Worm (Caenorhabditis elegans) whole organism, L2 larva: ENCODE data around the gene Y62E10A.3.

Experiments
- C34F6.9 ChIP-seq: fragments of 150-350 bp; optimal IDR thresholded peaks from 2 replicates; lab custom pipeline; 2014; ENCODE audit warnings: missing biosample characterization, missing genetic modification characterization
- F13H6.1 ChIP-seq: sonication (generic microtip); optimal IDR thresholded peaks from 2 replicates; lab custom pipeline; 2016; ENCODE audit warnings: missing genetic modification characterization, missing compliant biosample characterization
- R02D3.7 ChIP-seq: fragments of 150-350 bp; optimal IDR thresholded peaks from 2 replicates; lab custom pipeline; 2014; ENCODE audit warnings: missing biosample characterization, missing genetic modification characterization
- ZK546.5 ChIP-seq: sonication (generic microtip); optimal IDR thresholded peaks from 2 replicates; lab custom pipeline; 2017; ENCODE audit warnings: missing biosample characterization, missing genetic modification characterization
- alr-1 ChIP-seq: fragments of 150-350 bp; optimal IDR thresholded peaks from 2 replicates; lab custom pipeline; 2014; ENCODE audit warnings: missing biosample characterization, missing genetic modification characterization
- aly-2 ChIP-seq: fragments of 150-350 bp; optimal IDR thresholded peaks from 2 replicates; lab custom pipeline; 2014; ENCODE audit warnings: missing biosample characterization, missing genetic modification characterization
- blmp-1 ChIP-seq: sonication (generic microtip); optimal IDR thresholded peaks from 2 replicates; lab custom pipeline; 2017; ENCODE audit warnings: missing genetic modification characterization, mild to moderate bottlenecking, missing compliant biosample characterization, antibody characterized with exemption, moderate library complexity; ENCODE audit not compliant: insufficient read depth
- ceh-16 ChIP-seq: fragments of 150-350 bp; optimal IDR thresholded peaks from 2 replicates; lab custom pipeline; 2014; ENCODE audit warnings: missing biosample characterization, missing genetic modification characterization
- crh-2 ChIP-seq: sonication (generic microtip); optimal IDR thresholded peaks from 2 replicates; lab custom pipeline; 2017; ENCODE audit warnings: missing biosample characterization, missing genetic modification characterization
- dmd-4 ChIP-seq: sonication (generic microtip); optimal IDR thresholded peaks from 2 replicates; lab custom pipeline; 2017; ENCODE audit warnings: missing biosample characterization, missing genetic modification characterization
- egl-27 ChIP-seq: sonication (generic microtip); optimal IDR thresholded peaks from 3 replicates; lab custom pipeline; 2017; ENCODE audit warnings: missing biosample characterization, missing genetic modification reagents, missing genetic modification characterization
- elt-3 ChIP-seq: sonication (generic microtip); optimal IDR thresholded peaks from 2 replicates; lab custom pipeline; 2017; ENCODE audit warnings: missing biosample characterization, missing genetic modification characterization
- gmeb-1 ChIP-seq: fragments of 150-350 bp; optimal IDR thresholded peaks from 2 replicates; lab custom pipeline; 2014; ENCODE audit warnings: missing biosample characterization, missing genetic modification characterization
- lin-11 ChIP-seq: fragments of 150-350 bp; sonication (generic microtip); optimal IDR thresholded peaks from 2 replicates; lab custom pipeline; 2014; ENCODE audit warnings: missing biosample characterization, missing genetic modification characterization, inconsistent platforms, mixed read lengths
- lin-39 ChIP-seq: fragments of 150-350 bp; optimal IDR thresholded peaks from 2 replicates; lab custom pipeline; 2014; ENCODE audit warnings: missing biosample characterization, missing genetic modification reagents, missing genetic modification characterization
- lsy-2 ChIP-seq, 2 experiments: fragments of 150-350 bp in 1 of 2; sonication (generic microtip) in 1 of 2; optimal IDR thresholded peaks; 2 replicates each; lab custom pipeline; 2014 to 2017; ENCODE audit warnings: missing biosample characterization in 2 of 2, missing genetic modification characterization in 2 of 2
- mbf-1 ChIP-seq: sonication (generic microtip); optimal IDR thresholded peaks from 2 replicates; lab custom pipeline; 2017; ENCODE audit warnings: missing biosample characterization, missing genetic modification characterization
- nhr-10 ChIP-seq: sonication (generic microtip); optimal IDR thresholded peaks from 2 replicates; lab custom pipeline; 2017; ENCODE audit warnings: missing biosample characterization, missing genetic modification characterization
- nhr-11 ChIP-seq: fragments of 150-350 bp; optimal IDR thresholded peaks from 2 replicates; lab custom pipeline; 2014; ENCODE audit warnings: missing biosample characterization, missing genetic modification characterization
- nhr-12 ChIP-seq: fragments of 150-350 bp; optimal IDR thresholded peaks from 2 replicates; lab custom pipeline; 2014; ENCODE audit warnings: missing biosample characterization, missing genetic modification characterization
- nhr-129 ChIP-seq: fragments of 150-350 bp; optimal IDR thresholded peaks from 2 replicates; lab custom pipeline; 2014; ENCODE audit warnings: missing biosample characterization, missing genetic modification characterization
- nhr-21 ChIP-seq: fragments of 150-350 bp; optimal IDR thresholded peaks from 2 replicates; lab custom pipeline; 2014; ENCODE audit warnings: missing biosample characterization, missing genetic modification characterization
- nhr-237 ChIP-seq: fragments of 150-350 bp; optimal IDR thresholded peaks from 2 replicates; lab custom pipeline; 2014; ENCODE audit warnings: missing biosample characterization, missing genetic modification characterization
- nhr-25 ChIP-seq: fragments of 150-350 bp; sonication (generic microtip); optimal IDR thresholded peaks from 3 replicates; lab custom pipeline; 2014; ENCODE audit warnings: missing biosample characterization, missing genetic modification characterization
- nhr-77 ChIP-seq: fragments of 150-350 bp; optimal IDR thresholded peaks from 2 replicates; lab custom pipeline; 2014; ENCODE audit warnings: missing biosample characterization, missing genetic modification characterization
- peb-1 ChIP-seq: fragments of 150-350 bp; optimal IDR thresholded peaks from 2 replicates; lab custom pipeline; 2014; ENCODE audit warnings: missing biosample characterization, missing genetic modification characterization
- sem-4 ChIP-seq: fragments of 150-350 bp; optimal IDR thresholded peaks from 2 replicates; lab custom pipeline; 2014; ENCODE audit warnings: missing biosample characterization, missing genetic modification reagents, missing genetic modification characterization
- skn-1 ChIP-seq: sonication (generic microtip); optimal IDR thresholded peaks from 2 replicates; lab custom pipeline; 2017; ENCODE audit warnings: missing biosample characterization, missing genetic modification characterization
- sma-3 ChIP-seq: sonication (generic microtip); optimal IDR thresholded peaks from 2 replicates; lab custom pipeline; 2016; ENCODE audit warnings: missing genetic modification reagents, missing genetic modification characterization, missing compliant biosample characterization
- snpc-4 ChIP-seq: fragments of 150-350 bp; optimal IDR thresholded peaks from 2 replicates; lab custom pipeline; 2014; ENCODE audit warnings: missing biosample characterization, missing genetic modification characterization
- unc-55 ChIP-seq: fragments of 150-350 bp; sonication (generic microtip); optimal IDR thresholded peaks from 3 replicates; lab custom pipeline; 2014; ENCODE audit warnings: missing biosample characterization, missing genetic modification reagents, missing genetic modification characterization
- unc-62 ChIP-seq: fragments of 150-350 bp; optimal IDR thresholded peaks from 2 replicates; lab custom pipeline; 2014; ENCODE audit warnings: missing biosample characterization, missing genetic modification reagents, missing genetic modification characterization
- zag-1 ChIP-seq: fragments of 150-350 bp; optimal IDR thresholded peaks from 2 replicates; lab custom pipeline; 2014; ENCODE audit warnings: missing biosample characterization, missing genetic modification characterization
- ztf-11 ChIP-seq: sonication (generic microtip); optimal IDR thresholded peaks from 2 replicates; lab custom pipeline; 2017; ENCODE audit warnings: missing biosample characterization, missing genetic modification characterization
- ztf-4 ChIP-seq: fragments of 150-350 bp; optimal IDR thresholded peaks from 2 replicates; lab custom pipeline; 2014; ENCODE audit warnings: missing biosample characterization, missing genetic modification characterization

Gene Y62E10A.3

ce11 chrIV:13386043-13386442, 26.0 kb upstream of the Y62E10A.3 start, which contains the start of the genes Y62E10A.20, Y62E10A.23 and mdt-9 (continued):
- TF ChIP-seq nhr-129 (tag; lab: Kevin White, UChicago) (peak; percentile 98), lsy-2 (tag; optimal IDR thresholded peaks at IDR 0.05; lab: Kevin White, UChicago) (peak; percentile 45 to 86), unc-62 (GFP tag; lab: Kevin White, UChicago) (no peak), nhr-10 (tag; lab: Kevin White, UChicago) (no peak), crh-2 (tag; lab: Kevin White, UChicago) (peak; percentile 86), peb-1 (tag; lab: Kevin White, UChicago) (no peak)

DNA sequence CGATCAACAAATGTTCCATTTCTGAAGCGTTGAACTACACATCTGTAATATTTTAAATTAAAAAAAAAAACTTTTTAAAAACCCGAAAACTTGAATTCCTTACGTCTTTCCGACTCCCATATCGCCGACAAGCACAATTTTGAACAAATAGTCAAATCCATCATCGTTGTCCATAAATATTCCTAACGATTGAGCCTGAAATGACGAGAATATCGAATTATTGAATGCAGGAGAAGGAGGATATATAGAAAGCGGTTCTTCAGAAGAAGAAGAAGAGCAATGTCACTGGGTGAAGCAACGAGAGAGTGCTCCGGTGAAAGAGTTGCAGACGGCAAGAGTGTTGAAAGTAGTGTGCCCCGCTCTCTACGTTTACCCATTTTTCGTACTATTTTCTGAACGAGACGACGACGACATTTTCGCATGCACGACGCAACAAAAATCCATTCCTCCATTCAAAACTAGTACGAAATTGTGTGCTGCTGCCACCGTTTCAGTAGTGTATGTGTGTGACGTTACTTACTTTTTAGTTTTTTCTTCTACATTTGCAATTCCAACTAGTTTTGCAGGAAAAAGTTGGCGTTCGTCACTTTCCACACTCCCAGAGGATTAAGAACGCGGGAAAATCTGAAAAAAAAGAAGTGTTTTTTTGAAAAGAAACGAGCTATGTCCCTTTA, 23.9 kb upstream of the Y62E10A.3 start, which contains the start of gene rab-19:
Gene rab-19 (minus strand): TSS at position 624 of the 674 bp plus-strand sequence.
- TF ChIP-seq lin-11 (peak; percentile 37), aly-2 (no peak), lsy-2 (tag; optimal IDR thresholded peaks at IDR 0.05; lab: Kevin White, UChicago) (peak in 1 of 2 experiments; percentile 35), sma-3 (GFP tag; lab: Kevin White, UChicago) (no peak), nhr-129 (tag; lab: Kevin White, UChicago) (peak; percentile 87), C34F6.9 (tag; lab: Kevin White, UChicago) (peak; percentile 37)

ce11 chrIV:13381823-13382222, 21.8 kb upstream of the Y62E10A.3 start, which contains the start of gene emc-3:
emc-3 (minus strand) TSS chrIV:13381923.
- TF ChIP-seq lin-39 (tag; lab: Kevin White, UChicago), result no peak
- no peak for TF ChIP-seq gmeb-1 (tag; lab: Kevin White, UChicago)
- TF ChIP-seq R02D3.7, result no peak
- no peak for TF ChIP-seq ceh-16 (tag; lab: Kevin White, UChicago)
- TF ChIP-seq dmd-4 (tag; lab: Kevin White, UChicago), result no peak
- TF ChIP-seq mbf-1 (tag; lab: Kevin White, UChicago), result no peak
- TF ChIP-seq C34F6.9 (tag; lab: Kevin White, UChicago), result no peak
- TF ChIP-seq nhr-12 (tag; lab: Kevin White, UChicago), result no peak
- no peak for TF ChIP-seq skn-1 (tag; lab: Kevin White, UChicago)

DNA sequence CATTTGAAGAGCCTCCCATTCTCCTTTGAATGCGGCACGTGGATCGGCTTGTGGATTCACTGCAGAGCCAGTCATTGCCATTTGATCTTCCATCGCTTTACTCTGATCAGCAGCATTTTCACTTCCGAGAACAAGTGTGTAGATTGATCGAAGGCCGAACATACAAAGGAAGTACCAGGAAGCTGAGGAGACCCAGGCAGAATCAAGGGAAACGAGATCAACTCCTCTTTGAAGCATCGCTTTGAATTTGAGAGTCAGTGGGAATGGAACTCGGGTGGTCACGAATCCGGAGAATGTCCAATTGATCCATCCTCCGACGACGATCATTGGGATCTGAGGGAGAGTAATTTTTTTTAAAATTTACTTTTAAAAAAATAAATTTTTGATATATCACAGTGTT, 20.5 kb upstream of the Y62E10A.3 start:
- no peak for TF ChIP-seq C34F6.9 (tag; lab: Kevin White, UChicago)
- no peak for TF ChIP-seq ztf-11 (tag; lab: Kevin White, UChicago)
- TF ChIP-seq lin-39 (tag; lab: Kevin White, UChicago), result no peak
- TF ChIP-seq F13H6.1 (tag; lab: Kevin White, UChicago), result no peak
- no peak for TF ChIP-seq lin-11
- no peak for TF ChIP-seq snpc-4 (tag; lab: Kevin White, UChicago)
- no peak for TF ChIP-seq zag-1 (tag; lab: Kevin White, UChicago)
- no peak for TF ChIP-seq sma-3 (GFP tag; lab: Kevin White, UChicago)
- no peak for TF ChIP-seq lsy-2 (tag; optimal IDR thresholded peaks at IDR 0.05; lab: Kevin White, UChicago)
- TF ChIP-seq nhr-25 (tag; lab: Kevin White, UChicago), result no peak
- TF ChIP-seq ZK546.5 (tag; lab: Kevin White, UChicago), result no peak
- no peak for TF ChIP-seq nhr-21
- no peak for TF ChIP-seq alr-1 (tag; lab: Kevin White, UChicago)
- no peak for TF ChIP-seq nhr-10 (tag; lab: Kevin White, UChicago)
- TF ChIP-seq, all 48 proteins: peak for 0

DNA sequence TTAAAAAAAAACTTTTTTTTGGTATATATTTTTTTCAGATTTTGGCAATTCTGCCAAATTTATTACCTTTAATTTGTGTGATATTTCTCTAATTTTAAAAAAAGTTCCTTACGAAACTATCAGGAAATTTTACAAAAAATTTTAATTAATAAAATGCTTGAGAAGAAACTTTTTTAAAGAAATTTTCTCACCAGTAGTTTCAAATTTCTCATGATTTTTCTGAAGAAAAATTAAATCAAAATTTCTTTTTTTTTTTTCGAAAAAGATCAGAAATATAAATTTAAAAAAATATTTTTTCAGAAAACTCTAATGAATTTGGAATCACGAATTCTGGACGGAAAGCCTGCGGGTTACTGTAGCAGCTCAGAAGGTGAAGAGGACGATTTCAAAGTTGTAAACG, 17.7 kb upstream of the Y62E10A.3 start, which contains the start of gene mau-8:
Gene mau-8 (plus strand): TSS at position 301 of the 400 bp plus-strand sequence.
- no peak for TF ChIP-seq ZK546.5 (tag; lab: Kevin White, UChicago)
- no peak for TF ChIP-seq peb-1 (tag; lab: Kevin White, UChicago)
- TF ChIP-seq elt-3 (tag; lab: Kevin White, UChicago), result no peak
- TF ChIP-seq R02D3.7, result no peak
- no peak for TF ChIP-seq sem-4
- no peak for TF ChIP-seq lsy-2 (tag; optimal IDR thresholded peaks at IDR 0.05; lab: Kevin White, UChicago)
- TF ChIP-seq nhr-237 (tag; lab: Kevin White, UChicago), result no peak
- TF ChIP-seq egl-27, result no peak
- TF ChIP-seq blmp-1, result no peak
- TF ChIP-seq crh-2 (tag; lab: Kevin White, UChicago), result no peak
- no peak for TF ChIP-seq unc-55 (GFP tag; lab: Kevin White, UChicago)
- TF ChIP-seq nhr-21, result no peak
- TF ChIP-seq nhr-11 (tag; lab: Kevin White, UChicago), result no peak
- no peak for TF ChIP-seq sma-3 (GFP tag; lab: Kevin White, UChicago)
- TF ChIP-seq dmd-4 (tag; lab: Kevin White, UChicago), result no peak
- TF ChIP-seq ztf-4, result no peak
- no peak for TF ChIP-seq ztf-11 (tag; lab: Kevin White, UChicago)
- no peak for TF ChIP-seq nhr-77
